Worm (Caenorhabditis elegans) whole organism, L4/young adult: ENCODE results near the gene F09F9.5.

Experiments used
- W03F9.2 ChIP-seq: fragments of 150-350 bp; optimal IDR thresholded peaks from 2 replicates; lab custom pipeline; 2014; ENCODE audit warnings: missing biosample characterization, missing genetic modification characterization
- dao-5 ChIP-seq: sonication (generic microtip); optimal IDR thresholded peaks from 2 replicates; lab custom pipeline; 2016; ENCODE audit warnings: missing genotype, missing genetic modification characterization, moderate library complexity, missing compliant biosample characterization

- no peak for TF ChIP-seq W03F9.2 (tag; lab: Kevin White, UChicago)
- no peak for TF ChIP-seq dao-5 (tag; lab: Kevin White, UChicago)
These were observed 19.0 kb downstream of the F09F9.5 start for ce11 chrX:4136547-4137311.
